Worm (Caenorhabditis elegans): Measurements from ENCODE around the gene trp-2.

The trp-2 gene

ce11 chrIII:991581-991980, at the start of gene trp-2:
Gene trp-2, plus strand, starts transcription at chrIII:991881.
- TF ChIP-seq unc-39 (tag; optimal IDR thresholded peaks at IDR 0.05): no peak
- TF ChIP-seq gmeb-1 (tag; optimal IDR thresholded peaks at IDR 0.05): no peak
- TF ChIP-seq mdl-1 (tag; optimal IDR thresholded peaks at IDR 0.05): no peak
- TF ChIP-seq crh-2 (tag; optimal IDR thresholded peaks at IDR 0.05): no peak

ce11 chrIII:941958-942357, 49.7 kb upstream of the trp-2 start:
- TF ChIP-seq F13H6.1 (tag; optimal IDR thresholded peaks at IDR 0.05): no peak
- TF ChIP-seq sma-9 (GFP tag; optimal IDR thresholded peaks at IDR 0.05): no peak
- no peak for TF ChIP-seq sma-9 (tag; optimal IDR thresholded peaks at IDR 0.05)
- no peak for TF ChIP-seq nhr-12 (tag; optimal IDR thresholded peaks at IDR 0.05)
- no peak for TF ChIP-seq ztf-11 (tag; optimal IDR thresholded peaks at IDR 0.05)
- TF ChIP-seq lin-13 (GFP tag; optimal IDR thresholded peaks at IDR 0.05): no peak
- no peak for TF ChIP-seq lin-39 (tag; optimal IDR thresholded peaks at IDR 0.05)
- TF ChIP-seq elt-3 (tag; optimal IDR thresholded peaks at IDR 0.05): no peak
- TF ChIP-seq nhr-6 (tag; optimal IDR thresholded peaks at IDR 0.05): no peak
- no peak for TF ChIP-seq elt-1 (tag; optimal IDR thresholded peaks at IDR 0.05)
- no peak for TF ChIP-seq dmd-4 (tag; optimal IDR thresholded peaks at IDR 0.05)

- TF ChIP-seq nhr-12 (tag; optimal IDR thresholded peaks at IDR 0.05): no peak
- peak; percentile 56 for TF ChIP-seq fos-1 (tag; optimal IDR thresholded peaks at IDR 0.05)
Measured at ce11 chrIII:943426-943927, 48.2 kb upstream of the trp-2 start, which contains the start of gene fbxa-59. Gene fbxa-59, minus strand, starts transcription at chrIII:943476.

ce11 chrIII:946250-946725, 45.4 kb upstream of the trp-2 start, which contains the start of gene fbxa-60:
Gene fbxa-60, minus strand, starts transcription at chrIII:946300.
- TF ChIP-seq mdl-1 (tag; optimal IDR thresholded peaks at IDR 0.05) (no peak), gmeb-1 (tag; optimal IDR thresholded peaks at IDR 0.05) (peak; percentile 28), sma-9 (GFP tag; optimal IDR thresholded peaks at IDR 0.05) (peak; percentile 9), sma-9 (tag; optimal IDR thresholded peaks at IDR 0.05) (no peak), ZK546.5 (tag; optimal IDR thresholded peaks at IDR 0.05) (no peak), fos-1 (tag; optimal IDR thresholded peaks at IDR 0.05) (peak; percentile 83), egl-27 (tag; optimal IDR thresholded peaks at IDR 0.05) (no peak), nhr-129 (tag; optimal IDR thresholded peaks at IDR 0.05) (peak; percentile 19)

ce11 chrIII:950472-950871, 41.2 kb upstream of the trp-2 start, which contains the start of the genes fbxa-67 and fbxa-11:
Gene fbxa-67, minus strand, starts transcription at chrIII:950670.
Gene fbxa-11, plus strand, starts transcription at chrIII:950869.
- TF ChIP-seq mab-5 (tag; optimal IDR thresholded peaks at IDR 0.05): no peak
- no peak for TF ChIP-seq aly-2 (tag; optimal IDR thresholded peaks at IDR 0.05)
- no peak for TF ChIP-seq sma-3 (GFP tag; optimal IDR thresholded peaks at IDR 0.05)
- TF ChIP-seq unc-55 (GFP tag; optimal IDR thresholded peaks at IDR 0.05): peak; percentile 59
- peak; percentile 39 for TF ChIP-seq C34F6.9 (tag; optimal IDR thresholded peaks at IDR 0.05)
- no peak for TF ChIP-seq unc-39 (tag; optimal IDR thresholded peaks at IDR 0.05)
- TF ChIP-seq nhr-129 (tag; optimal IDR thresholded peaks at IDR 0.05): no peak
- peak; percentile 2 for TF ChIP-seq lin-13 (GFP tag; optimal IDR thresholded peaks at IDR 0.05)
- no peak for TF ChIP-seq fos-1 (tag; optimal IDR thresholded peaks at IDR 0.05)
- no peak for TF ChIP-seq ZK546.5 (tag; optimal IDR thresholded peaks at IDR 0.05)
- no peak for TF ChIP-seq blmp-1 (tag; optimal IDR thresholded peaks at IDR 0.05; ENCODE audit: insufficient read depth)
- TF ChIP-seq lsy-2 (tag; optimal IDR thresholded peaks at IDR 0.05): peak in 1 of 2 experiments; percentile 54

ce11 chrIII:952184-952583, 39.5 kb upstream of the trp-2 start, which contains the start of gene fbxa-10:
Gene fbxa-10, plus strand, starts transcription at chrIII:952390.
- TF ChIP-seq F13H6.1 (tag; optimal IDR thresholded peaks at IDR 0.05): no peak
- no peak for TF ChIP-seq blmp-1 (tag; optimal IDR thresholded peaks at IDR 0.05; ENCODE audit: insufficient read depth)
- TF ChIP-seq gmeb-1 (tag; optimal IDR thresholded peaks at IDR 0.05): peak; percentile 31
- no peak for TF ChIP-seq nhr-6 (tag; optimal IDR thresholded peaks at IDR 0.05)
- TF ChIP-seq mab-5 (tag; optimal IDR thresholded peaks at IDR 0.05): no peak
- no peak for TF ChIP-seq nhr-77 (tag; optimal IDR thresholded peaks at IDR 0.05)
- TF ChIP-seq C34F6.9 (tag; optimal IDR thresholded peaks at IDR 0.05): peak; percentile 21
- TF ChIP-seq unc-62 (GFP tag; optimal IDR thresholded peaks at IDR 0.05): no peak
- no peak for TF ChIP-seq lin-39 (tag; optimal IDR thresholded peaks at IDR 0.05)

ce11 chrIII:954553-954952, 37.1 kb upstream of the trp-2 start, which contains the start of the genes T12B5.15 and T12B5.14:
Gene T12B5.15, minus strand, starts transcription at chrIII:954653.
Gene T12B5.14, plus strand, starts transcription at chrIII:954873.
- TF ChIP-seq C34F6.9 (tag; optimal IDR thresholded peaks at IDR 0.05) (no peak), ceh-82 (tag; optimal IDR thresholded peaks at IDR 0.05) (no peak)
